Worm (Caenorhabditis elegans) whole organism, midembryonic: ENCODE measurements around the gene F12E12.6.

Experiments used
- flt-1 ChIP-seq: fragments of 200-800 bp; sonication (Bioruptor generic); IDR thresholded peaks from 2 replicates; pipeline ENCODE4 v1.3.6; 2022; ENCODE audit warnings: missing genetic modification characterization, missing compliant biosample characterization
- ztf-23 ChIP-seq: fragments of 200-800 bp; sonication (Bioruptor generic); IDR thresholded peaks from 2 replicates; pipeline ENCODE4 v1.3.6; 2022; ENCODE audit warnings: missing genetic modification reagents, missing genetic modification characterization, missing compliant biosample characterization

DNA sequence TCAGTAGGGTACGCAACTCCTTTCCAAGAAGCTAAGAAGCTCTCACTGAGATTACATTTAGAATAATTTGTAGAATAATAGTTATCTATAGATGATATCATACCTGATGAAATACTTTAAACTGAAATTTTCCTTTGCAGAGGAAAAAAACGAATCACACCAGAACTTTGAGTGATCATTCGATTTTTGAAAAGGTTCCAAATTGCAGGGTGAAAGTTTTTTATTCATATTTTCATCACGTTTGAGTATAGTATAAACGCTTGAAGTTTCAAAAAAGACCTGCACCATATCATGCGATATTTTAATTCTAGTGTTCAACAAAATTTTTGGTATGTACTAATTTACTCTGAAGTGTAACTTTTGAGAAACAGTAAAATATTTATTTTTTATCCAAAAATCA, 22.1 kb downstream of the F12E12.6 start, which contains the start of gene srh-100:
- TF ChIP-seq ztf-23 (GFP tag; lab: Robert Waterston, UW) (no peak), flt-1 (no peak)
